Fruit fly (Drosophila melanogaster) whole organism, embryonic: ENCODE data around the gene CG43062.

ENCODE experiments used
- ATbp ChIP-seq: fragments of 200-800 bp; sonication (Bioruptor generic); optimal IDR thresholded peaks from 2 replicates; lab custom pipeline; 2017; ENCODE audit warnings: missing biosample characterization, mild to moderate bottlenecking, missing genetic modification characterization, missing genetic modification reagents
- Asciz ChIP-seq: fragments of 200-800 bp; sonication (Bioruptor generic); optimal IDR thresholded peaks from 2 replicates; lab custom pipeline; 2017; ENCODE audit warnings: missing biosample characterization, mild to moderate bottlenecking, missing genetic modification characterization, missing genetic modification reagents
- Awh ChIP-seq: fragments of 200-800 bp; sonication (Bioruptor generic); IDR thresholded peaks from 2 replicates; pipeline ENCODE4, ENCODE4 v1.3.6; 2022; ENCODE audit warnings: missing biosample characterization, missing genetic modification characterization
- CG10979 ChIP-seq: fragments of 200-800 bp; sonication (Bioruptor generic); optimal IDR thresholded peaks from 2 replicates; lab custom pipeline; 2018; ENCODE audit warnings: missing biosample characterization, mild to moderate bottlenecking, missing genetic modification characterization, moderate library complexity
- CG12104 ChIP-seq: fragments of 200-800 bp; sonication (Bioruptor generic); optimal IDR thresholded peaks from 3 replicates; lab custom pipeline; 2016; ENCODE audit warnings: missing biosample characterization, missing genetic modification characterization
- CG1233 ChIP-seq: fragments of 200-800 bp; sonication (Bioruptor generic); optimal IDR thresholded peaks from 4 replicates; lab custom pipeline; 2018; ENCODE audit warnings: missing biosample characterization, mild to moderate bottlenecking, missing genetic modification characterization
- CG12744 ChIP-seq: fragments of 200-800 bp; sonication (Bioruptor generic); optimal IDR thresholded peaks from 2 replicates; lab custom pipeline; 2016; ENCODE audit warnings: missing biosample characterization, missing genetic modification characterization
- CG14014 ChIP-seq: fragments of 200-800 bp; sonication (Bioruptor generic); IDR thresholded peaks from 2 replicates; pipeline ENCODE4 v1.3.6; 2022; ENCODE audit warnings: missing biosample characterization, missing genetic modification characterization
- CG14710 ChIP-seq: fragments of 200-800 bp; sonication (Bioruptor generic); optimal IDR thresholded peaks from 3 replicates; lab custom pipeline; 2019; ENCODE audit warnings: missing biosample characterization, mild to moderate bottlenecking, missing genetic modification characterization, moderate library complexity
- CG1602 ChIP-seq: fragments of 200-800 bp; sonication (Bioruptor generic); optimal IDR thresholded peaks from 3 replicates; lab custom pipeline; 2016; ENCODE audit warnings: missing biosample characterization, missing genetic modification characterization
- CG16813 ChIP-seq: fragments of 200-800 bp; sonication (Bioruptor generic); IDR thresholded peaks from 3 replicates; pipeline ENCODE4 v1.3.6; 2022; ENCODE audit warnings: missing biosample characterization, missing genetic modification characterization; ENCODE audit not compliant: partially characterized antibody
- CG17802 ChIP-seq: fragments of 200-800 bp; sonication (Bioruptor generic); optimal IDR thresholded peaks from 2 replicates; lab custom pipeline; 2018; ENCODE audit warnings: missing biosample characterization, mild to moderate bottlenecking, missing genetic modification characterization, moderate library complexity
- CG17829 ChIP-seq: fragments of 200-800 bp; optimal IDR thresholded peaks from 2 replicates; lab custom pipeline; 2019; ENCODE audit warnings: missing biosample characterization, mild to moderate bottlenecking, missing genetic modification characterization, moderate library complexity
- CG32767 ChIP-seq: fragments of 200-800 bp; sonication (Bioruptor generic); IDR thresholded peaks from 2 replicates; pipeline ENCODE4 v1.3.6; 2022; ENCODE audit warnings: missing biosample characterization, missing genetic modification characterization
- CG3995 ChIP-seq: fragments of 200-800 bp; sonication (Bioruptor generic); optimal IDR thresholded peaks from 3 replicates; lab custom pipeline; 2016; ENCODE audit warnings: missing biosample characterization, missing genetic modification characterization
- CG43689 ChIP-seq: fragments of 200-800 bp; sonication (Bioruptor generic); IDR thresholded peaks from 2 replicates; pipeline ENCODE4 v1.3.6; 2022; ENCODE audit warnings: missing biosample characterization, missing genetic modification characterization
- CG6689 ChIP-seq: fragments of 200-800 bp; sonication (Bioruptor generic); IDR thresholded peaks from 2 replicates; pipeline ENCODE4 v1.3.6; 2022; ENCODE audit warnings: missing biosample characterization, missing genetic modification characterization
- CG8281 ChIP-seq: fragments of 200-800 bp; sonication (Bioruptor generic); optimal IDR thresholded peaks from 2 replicates; lab custom pipeline; 2018; ENCODE audit warnings: missing biosample characterization, mild to moderate bottlenecking, missing genetic modification characterization, moderate library complexity
- CG9932 ChIP-seq: fragments of 200-800 bp; sonication (Bioruptor generic); IDR thresholded peaks from 2 replicates; pipeline ENCODE4 v1.3.6; 2022; ENCODE audit warnings: missing biosample characterization, missing genetic modification characterization
- Camta ChIP-seq: fragments of 200-800 bp; sonication (Bioruptor generic); optimal IDR thresholded peaks from 2 replicates; lab custom pipeline; 2016; ENCODE audit warnings: missing biosample characterization, missing genetic modification characterization
- CrebB ChIP-seq: fragments of 200-800 bp; sonication (Bioruptor generic); optimal IDR thresholded peaks from 3 replicates; lab custom pipeline; 2018; ENCODE audit warnings: missing biosample characterization, mild to moderate bottlenecking, missing genetic modification characterization
- Dad ChIP-seq: fragments of 200-800 bp; sonication (Bioruptor generic); optimal IDR thresholded peaks from 3 replicates; lab custom pipeline; 2016; ENCODE audit warnings: missing biosample characterization, missing genetic modification characterization
- Dp ChIP-seq: fragments of 200-800 bp; sonication (Bioruptor generic); optimal IDR thresholded peaks from 2 replicates; lab custom pipeline; 2018; ENCODE audit warnings: missing biosample characterization, mild to moderate bottlenecking, missing genetic modification characterization, moderate library complexity
- E2f1 ChIP-seq: fragments of 200-800 bp; sonication (Bioruptor generic); IDR thresholded peaks from 2 replicates; pipeline ENCODE4 v1.3.6; 2022; ENCODE audit warnings: missing biosample characterization, missing genetic modification characterization
- Elba2 ChIP-seq: fragments of 200-800 bp; sonication (Bioruptor generic); optimal IDR thresholded peaks from 3 replicates; lab custom pipeline; 2016; ENCODE audit warnings: missing biosample characterization, missing genetic modification characterization
- Fer1 ChIP-seq: fragments of 200-800 bp; sonication (Bioruptor generic); optimal IDR thresholded peaks from 2 replicates; lab custom pipeline; 2017; ENCODE audit warnings: missing biosample characterization, mild to moderate bottlenecking, missing genetic modification characterization
- HLH4C ChIP-seq: fragments of 200-800 bp; sonication (Bioruptor generic); IDR thresholded peaks from 3 replicates; pipeline ENCODE4 v1.3.6; 2022; ENCODE audit warnings: missing biosample characterization, missing genetic modification characterization; ENCODE audit not compliant: partially characterized antibody
- HmgD ChIP-seq: fragments of 200-800 bp; sonication (Bioruptor generic); optimal IDR thresholded peaks from 3 replicates; lab custom pipeline; 2016; ENCODE audit warnings: missing biosample characterization, missing genetic modification characterization
- Hr78 ChIP-seq, 2 experiments: fragments of 200-800 bp in 1 of 2; fragments of >200 bp in 1 of 2; sonication (Bioruptor generic) in 1 of 2; optimal IDR thresholded peaks; 2 replicates each; lab custom pipeline; 2017 to 2019; ENCODE audit warnings: missing biosample characterization in 2 of 2, missing genetic modification characterization in 2 of 2, mild to moderate bottlenecking in 1 of 2, moderate library complexity in 1 of 2
- MESR4 ChIP-seq: fragments of 200-800 bp; sonication (Bioruptor generic); optimal IDR thresholded peaks from 2 replicates; lab custom pipeline; 2018; ENCODE audit warnings: missing biosample characterization, mild to moderate bottlenecking, missing genetic modification characterization, moderate library complexity
- Myb ChIP-seq: fragments of 200-800 bp; sonication (Bioruptor generic); optimal IDR thresholded peaks from 2 replicates; lab custom pipeline; 2016; ENCODE audit warnings: missing biosample characterization, missing genetic modification characterization
- TFAM ChIP-seq: fragments of 200-800 bp; sonication (Bioruptor generic); optimal IDR thresholded peaks from 2 replicates; lab custom pipeline; 2017; ENCODE audit warnings: missing biosample characterization, missing genetic modification characterization, inconsistent platforms
- Tbp ChIP-seq: fragments of >200 bp; optimal IDR thresholded peaks from 2 replicates; lab custom pipeline; 2018; ENCODE audit warnings: missing biosample characterization, missing genetic modification characterization
- YL-1 ChIP-seq: fragments of 200-800 bp; sonication (Bioruptor generic); optimal IDR thresholded peaks from 3 replicates; lab custom pipeline; 2017; ENCODE audit warnings: missing biosample characterization, mild to moderate bottlenecking, missing genetic modification characterization
- cato ChIP-seq: fragments of 200-800 bp; sonication (Bioruptor generic); optimal IDR thresholded peaks from 2 replicates; lab custom pipeline; 2016; ENCODE audit warnings: missing biosample characterization, missing genetic modification characterization, borderline replicate concordance
- caup ChIP-seq: fragments of 200-800 bp; sonication (Bioruptor generic); optimal IDR thresholded peaks from 3 replicates; lab custom pipeline; 2017; ENCODE audit warnings: missing biosample characterization, mild to moderate bottlenecking, missing genetic modification characterization, moderate library complexity; ENCODE audit not compliant: severe bottlenecking
- ci ChIP-seq: fragments of 200-800 bp; sonication (Bioruptor generic); IDR thresholded peaks from 3 replicates; pipeline ENCODE4 v1.3.6; 2022; ENCODE audit warnings: missing biosample characterization, missing genetic modification characterization
- ems ChIP-seq: fragments of 200-800 bp; sonication (Bioruptor generic); optimal IDR thresholded peaks from 3 replicates; lab custom pipeline; 2016; ENCODE audit warnings: missing biosample characterization, missing genetic modification characterization
- en ChIP-seq: fragments of 200-800 bp; sonication (Bioruptor generic); optimal IDR thresholded peaks from 2 replicates; lab custom pipeline; 2016; ENCODE audit warnings: missing biosample characterization, missing genetic modification characterization
- esg ChIP-seq: fragments of 200-800 bp; sonication (Bioruptor generic); conservative IDR thresholded peaks from 2 replicates; pipeline ENCODE4 v1.3.6; 2022; ENCODE audit warnings: missing biosample characterization, missing genetic modification characterization
- ken ChIP-seq: fragments of 200-800 bp; sonication (Bioruptor generic); IDR thresholded peaks from 3 replicates; pipeline ENCODE4 v1.3.6; 2022; ENCODE audit warnings: missing biosample characterization, missing genetic modification characterization
- nerfin-2 ChIP-seq: fragments of 200-800 bp; sonication (Bioruptor generic); IDR thresholded peaks from 2 replicates; pipeline ENCODE4 v1.3.6; 2022; ENCODE audit warnings: missing biosample characterization, missing genetic modification characterization; ENCODE audit not compliant: partially characterized antibody
- odd ChIP-seq: fragments of 200-800 bp; sonication (Bioruptor generic); optimal IDR thresholded peaks from 2 replicates; lab custom pipeline; 2017; ENCODE audit warnings: missing biosample characterization, mild to moderate bottlenecking, missing genetic modification characterization
- org-1 ChIP-seq: fragments of 200-800 bp; sonication (Bioruptor generic); optimal IDR thresholded peaks from 2 replicates; lab custom pipeline; 2017; ENCODE audit warnings: missing biosample characterization, missing genetic modification characterization
- otp ChIP-seq: fragments of 200-800 bp; sonication (Bioruptor generic); IDR thresholded peaks from 3 replicates; pipeline ENCODE4, ENCODE4 v1.3.6; 2022; ENCODE audit warnings: missing biosample characterization, missing genetic modification characterization
- seq ChIP-seq: fragments of 200-800 bp; sonication (Bioruptor generic); IDR thresholded peaks from 2 replicates; pipeline ENCODE4 v1.3.6; 2022; ENCODE audit warnings: missing biosample characterization, missing genetic modification characterization
- sisA ChIP-seq: fragments of 200-800 bp; sonication (Bioruptor generic); IDR thresholded peaks from 2 replicates; pipeline ENCODE4 v1.3.6; 2022; ENCODE audit warnings: missing biosample characterization, missing genetic modification characterization
- stc ChIP-seq: fragments of 200-800 bp; sonication (Bioruptor generic); IDR thresholded peaks from 2 replicates; pipeline ENCODE4 v1.3.6; 2022; ENCODE audit warnings: missing biosample characterization, missing genetic modification characterization
- z ChIP-seq: fragments of 200-800 bp; sonication (Bioruptor generic); IDR thresholded peaks from 3 replicates; pipeline ENCODE4 v1.3.6; 2022; ENCODE audit warnings: missing biosample characterization, missing genetic modification characterization
- zfh1 ChIP-seq: fragments of 200-800 bp; sonication (Bioruptor generic); IDR thresholded peaks from 3 replicates; pipeline ENCODE4 v1.3.6; 2022; ENCODE audit warnings: missing biosample characterization, missing genetic modification characterization
- zfh2 ChIP-seq: fragments of 200-800 bp; sonication (Bioruptor generic); optimal IDR thresholded peaks from 2 replicates; lab custom pipeline; 2016; ENCODE audit warnings: missing biosample characterization, missing genetic modification characterization

The CG43062 gene

dm6 chr3R:11735337-11735736 is 14.8 kb upstream of the CG43062 start, which contains the start of gene CG14721 (continued):
- TF ChIP-seq CG1233 (GFP tag; lab: Kevin White, UChicago), result no peak
- TF ChIP-seq CG6689 (GFP tag; lab: Robert Waterston, UW), result no peak
- TF ChIP-seq ems (GFP tag; lab: Kevin White, UChicago), result peak; percentile 8
- peak; percentile 58 for TF ChIP-seq CG14710 (tag; lab: Kevin White, UChicago)
- no peak for TF ChIP-seq E2f1 (GFP tag; lab: Robert Waterston, UW)
- no peak for TF ChIP-seq Tbp (GFP tag; lab: Kevin White, UChicago)
- no peak for TF ChIP-seq CG12104 (GFP tag; lab: Kevin White, UChicago)
- TF ChIP-seq CG17802 (tag; lab: Kevin White, UChicago), result no peak
- TF ChIP-seq CG43689 (GFP tag; lab: Robert Waterston, UW), result no peak
- TF ChIP-seq ATbp (GFP tag; lab: Kevin White, UChicago), result no peak
- TF ChIP-seq zfh2 (GFP tag; lab: Kevin White, UChicago), result no peak
- TF ChIP-seq HmgD, result peak; percentile 71
- TF ChIP-seq caup (GFP tag; lab: Kevin White, UChicago), result no peak
- TF ChIP-seq esg, result no peak
- no peak for TF ChIP-seq Asciz (GFP tag; lab: Kevin White, UChicago)
- no peak for TF ChIP-seq TFAM
- TF ChIP-seq CG17829 (tag; lab: Kevin White, UChicago), result no peak
- TF ChIP-seq ken (GFP tag; lab: Robert Waterston, UW), result 0 out of 3 replicates have a peak, but pooled peaks have one; percentile 11
- no peak for TF ChIP-seq Camta
- TF ChIP-seq Hr78 (GFP tag; optimal IDR thresholded peaks at IDR 0.05; lab: Kevin White, UChicago), result no peak

dm6 chr3R:11741730-11742203 is 8.4 kb upstream of the CG43062 start, which contains the start of the genes Blm and CG14722:
Gene Blm, minus strand, starts transcription at chr3R:11741783.
Gene CG14722, plus strand, starts transcription at chr3R:11741890.
- TF ChIP-seq CG16813 (GFP tag; lab: Robert Waterston, UW) (no peak), Dad (GFP tag; lab: Kevin White, UChicago) (no peak), zfh1 (GFP tag; lab: Robert Waterston, UW) (no peak), z (no peak), CG32767 (GFP tag; lab: Robert Waterston, UW) (no peak), Fer1 (GFP tag; lab: Kevin White, UChicago) (no peak), Dp (peak; percentile 70), otp (GFP tag; lab: Robert Waterston, UW) (no peak), Awh (GFP tag; lab: Robert Waterston, UW) (no peak), YL-1 (peak; percentile 74), CG14014 (GFP tag; lab: Robert Waterston, UW) (no peak), CG3995 (GFP tag; lab: Kevin White, UChicago) (peak; percentile 42), CrebB (tag; lab: Kevin White, UChicago) (no peak), CG8281 (tag; lab: Kevin White, UChicago) (no peak), sisA (GFP tag; lab: Robert Waterston, UW) (no peak), nerfin-2 (no peak), Elba2 (GFP tag; lab: Kevin White, UChicago) (no peak), CG12744 (GFP tag; lab: Kevin White, UChicago) (peak; percentile 11), org-1 (GFP tag; lab: Kevin White, UChicago) (no peak), MESR4 (GFP tag; lab: Kevin White, UChicago) (peak; percentile 58), stc (GFP tag; lab: Robert Waterston, UW) (no peak), ci (GFP tag; lab: Robert Waterston, UW) (no peak), CG9932 (GFP tag; lab: Robert Waterston, UW) (no peak), CG10979 (tag; lab: Kevin White, UChicago) (no peak), HLH4C (GFP tag; lab: Robert Waterston, UW) (no peak), CG1602 (GFP tag; lab: Kevin White, UChicago) (no peak), cato (no peak), odd (GFP tag; lab: Kevin White, UChicago) (no peak), Tbp (GFP tag; lab: Kevin White, UChicago) (peak; percentile 21), seq (GFP tag; lab: Robert Waterston, UW) (no peak), Myb (GFP tag; lab: Kevin White, UChicago) (peak; percentile 33), en (GFP tag; lab: Kevin White, UChicago) (no peak)
